Fruit fly (Drosophila melanogaster): ENCODE results near the gene Cyp28d2.

dm6 chr2L:5239433-5240278 lies 32.6 kb downstream of the Cyp28d2 start:
- TF ChIP-seq ttk (optimal IDR thresholded peaks at IDR 0.05) = no peak
- no peak for TF ChIP-seq h (optimal IDR thresholded peaks at IDR 0.05)
- no peak for TF ChIP-seq Myc (optimal IDR thresholded peaks at IDR 0.05)
- TF ChIP-seq psq (optimal IDR thresholded peaks at IDR 0.05) = no peak
